Fruit fly (Drosophila melanogaster): ENCODE data around the gene Obp83b.

The Obp83b gene

dm6 chr3R:6008202-6009062, 31.8 kb upstream of the Obp83b start, which contains the start of gene Rm62 (continued):
- TF ChIP-seq org-1 (GFP tag; optimal IDR thresholded peaks at IDR 0.05) (peak; percentile 44), D19A (tag; optimal IDR thresholded peaks at IDR 0.05) (no peak)

dm6 chr3R:6007123-6008000, 30.7 kb upstream of the Obp83b start:
- TF ChIP-seq CG8765 (GFP tag; IDR thresholded peaks at IDR 0.05) (no peak), ssp (GFP tag; IDR thresholded peaks at IDR 0.05) (no peak), CG4360 (GFP tag; IDR thresholded peaks at IDR 0.05) (no peak), CG11085 (GFP tag; IDR thresholded peaks at IDR 0.05) (no peak), sisA (GFP tag; IDR thresholded peaks at IDR 0.05) (no peak), Hmr (GFP tag; optimal IDR thresholded peaks at IDR 0.05) (no peak), C15 (GFP tag; IDR thresholded peaks at IDR 0.05) (no peak), ERR (GFP tag; optimal IDR thresholded peaks at IDR 0.05) (no peak), CG1602 (GFP tag; optimal IDR thresholded peaks at IDR 0.05) (no peak), D19A (tag; optimal IDR thresholded peaks at IDR 0.05) (no peak), CG14050 (GFP tag; IDR thresholded peaks at IDR 0.05) (no peak), CG14014 (GFP tag; IDR thresholded peaks at IDR 0.05) (no peak), Hr3 (GFP tag; optimal IDR thresholded peaks at IDR 0.05) (no peak), crp (GFP tag; optimal IDR thresholded peaks at IDR 0.05) (no peak), ab (GFP tag; optimal IDR thresholded peaks at IDR 0.05) (no peak), chm (GFP tag; IDR thresholded peaks at IDR 0.05) (peak; percentile 71; the same call in 1 of the 2 replicates), Atf3 (GFP tag; optimal IDR thresholded peaks at IDR 0.05) (no peak), CG12659 (GFP tag; optimal IDR thresholded peaks at IDR 0.05) (no peak), CG16813 (GFP tag; IDR thresholded peaks at IDR 0.05; ENCODE audit: partially characterized antibody) (no peak; the same call in 2 of the 3 replicates), Hr51 (GFP tag; optimal IDR thresholded peaks at IDR 0.05) (no peak), CG15479 (GFP tag; optimal IDR thresholded peaks at IDR 0.05) (no peak), CG8089 (GFP tag; optimal IDR thresholded peaks at IDR 0.05) (no peak), esg (GFP tag; conservative IDR thresholded peaks at IDR 0.05) (no peak), bigmax (GFP tag; optimal IDR thresholded peaks at IDR 0.05) (peak; percentile 74), CG17385 (GFP tag; optimal IDR thresholded peaks at IDR 0.05) (no peak), Hr78 (GFP tag; optimal IDR thresholded peaks at IDR 0.05) (no peak), knrl (GFP tag; IDR thresholded peaks at IDR 0.05; ENCODE audit: partially characterized antibody) (no peak), org-1 (GFP tag; optimal IDR thresholded peaks at IDR 0.05) (no peak), CG17359 (tag; optimal IDR thresholded peaks at IDR 0.05) (peak; percentile 65), CG8359 (GFP tag; optimal IDR thresholded peaks at IDR 0.05; ENCODE audit: borderline replicate concordance) (no peak), CG9932 (GFP tag; IDR thresholded peaks at IDR 0.05) (no peak; the same call in 1 of the 2 replicates), CG10431 (GFP tag; optimal IDR thresholded peaks at IDR 0.05) (no peak), CG14441 (GFP tag; IDR thresholded peaks at IDR 0.05) (no peak), fru (optimal IDR thresholded peaks at IDR 0.05) (no peak), CG13775 (GFP tag; optimal IDR thresholded peaks at IDR 0.05) (no peak), CG18764 (GFP tag; optimal IDR thresholded peaks at IDR 0.05) (no peak), gce (GFP tag; IDR thresholded peaks at IDR 0.05) (no peak), Pdp1 (GFP tag; optimal IDR thresholded peaks at IDR 0.05) (peak in 1 of 2 experiments; percentile 69), hkb (optimal IDR thresholded peaks at IDR 0.05) (no peak), hkb (GFP tag; IDR thresholded peaks at IDR 0.05) (no peak), Usf (GFP tag; optimal IDR thresholded peaks at IDR 0.05) (no peak), CG13287 (GFP tag; IDR thresholded peaks at IDR 0.05; ENCODE audit: partially characterized antibody) (peak; percentile 40; the same call in 1 of the 2 replicates), zen2 (GFP tag; IDR thresholded peaks at IDR 0.05; ENCODE audit: partially characterized antibody) (no peak), chn (GFP tag; optimal IDR thresholded peaks at IDR 0.05) (no peak), CG12299 (tag; optimal IDR thresholded peaks at IDR 0.05) (no peak)

Measured in whole organism, embryonic.